Worm (Caenorhabditis elegans): ENCODE measurements around the gene stdh-4.
"Not testable (repeated sequence)": the region's sequence is repeated elsewhere in the genome, so short reads cannot be mapped to it uniquely, and the experiment has no call there.

stdh-4 gene

ce11 chrV:8529219-8529618 is 19.9 kb upstream of the stdh-4 start, which contains the start of gene otpl-5:
Gene otpl-5, plus strand, starts transcription at chrV:8529519.
- no peak for TF ChIP-seq skn-1 (tag; optimal IDR thresholded peaks at IDR 0.05)
- TF ChIP-seq swsn-7 (tag; optimal IDR thresholded peaks at IDR 0.05) = no peak
- no peak for TF ChIP-seq ceh-8 (GFP tag; optimal IDR thresholded peaks at IDR 0.05)
- TF ChIP-seq lin-15B (tag; optimal IDR thresholded peaks at IDR 0.05) = no peak
- TF ChIP-seq C34B4.2 (tag; optimal IDR thresholded peaks at IDR 0.05) = no peak
- no peak for TF ChIP-seq fkh-8 (tag; optimal IDR thresholded peaks at IDR 0.05)
- no peak for TF ChIP-seq egl-13 (tag; optimal IDR thresholded peaks at IDR 0.05)
- no peak for TF ChIP-seq F16B12.6 (tag; optimal IDR thresholded peaks at IDR 0.05)
- no peak for TF ChIP-seq elt-2 (tag; optimal IDR thresholded peaks at IDR 0.05)
- TF ChIP-seq nhr-47 (tag; optimal IDR thresholded peaks at IDR 0.05) = no peak
- no peak for TF ChIP-seq unc-98 (GFP tag; IDR thresholded peaks at IDR 0.05)
- no peak for TF ChIP-seq nhr-76 (tag; optimal IDR thresholded peaks at IDR 0.05)
- no peak for TF ChIP-seq C16A3.4 (tag; optimal IDR thresholded peaks at IDR 0.05)

- not testable (repeated sequence) for TF ChIP-seq efl-1 (optimal IDR thresholded peaks at IDR 0.05)
- peak in 1 of 2 experiments; percentile 40 for TF ChIP-seq efl-1 (GFP tag; optimal IDR thresholded peaks at IDR 0.05 in 1 of 2)
These were observed 16.0 kb upstream of the stdh-4 start, which contains the start of the genes his-8 and his-7 for ce11 chrV:8533067-8533466. Gene his-8, minus strand, starts transcription at chrV:8533086. Gene his-7, plus strand, starts transcription at chrV:8533379.

DNA sequence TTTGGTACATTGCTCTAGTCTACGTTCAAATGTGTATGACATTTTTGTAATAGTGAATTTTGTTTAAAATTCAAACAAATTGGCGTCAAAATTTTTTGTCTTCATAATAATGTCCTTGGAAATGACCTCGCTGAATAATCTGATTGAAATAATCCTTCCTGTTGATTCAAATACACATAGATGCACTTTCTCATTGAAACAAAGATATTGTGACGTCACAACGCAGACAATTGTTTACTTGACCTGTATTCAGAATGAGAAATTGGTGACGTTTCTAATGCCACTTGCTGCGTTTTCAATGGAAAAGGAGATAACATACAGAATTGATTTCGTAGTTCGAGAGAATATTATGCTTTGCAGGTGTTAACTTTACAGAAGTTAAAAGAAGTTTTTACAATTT is 15.2 kb upstream of the stdh-4 start:
- TF ChIP-seq sox-4 (tag; optimal IDR thresholded peaks at IDR 0.05) (no peak), nhr-85 (tag) (peak; percentile 87), unc-98 (GFP tag; IDR thresholded peaks at IDR 0.05) (no peak), nhr-76 (tag; optimal IDR thresholded peaks at IDR 0.05) (no peak)

- TF ChIP-seq swsn-7 (tag; optimal IDR thresholded peaks at IDR 0.05) (peak; percentile 62), nhr-90 (tag; optimal IDR thresholded peaks at IDR 0.05; ENCODE audit: poor library complexity) (peak; percentile 30), efl-3 (GFP tag; optimal IDR thresholded peaks at IDR 0.05) (peak; percentile 17), snu-23 (GFP tag; optimal IDR thresholded peaks at IDR 0.05) (peak; percentile 41), nhr-19 (GFP tag; conservative IDR thresholded peaks at IDR 0.05) (peak; percentile 66), grh-1 (GFP tag; IDR thresholded peaks at IDR 0.05) (peak; percentile 88), nhr-85 (tag) (peak; percentile 76), rnt-1 (tag; optimal IDR thresholded peaks at IDR 0.05) (peak; percentile 23), isw-1 (GFP tag; IDR thresholded peaks at IDR 0.05) (peak; percentile 24; the same call in 1 of the 2 replicates), nhr-47 (tag; optimal IDR thresholded peaks at IDR 0.05) (peak; percentile 44), nhr-20 (tag; optimal IDR thresholded peaks at IDR 0.05) (peak; percentile 43), ztf-11 (tag; optimal IDR thresholded peaks at IDR 0.05) (peak in 1 of 2 experiments; percentile 60), ceh-88 (GFP tag; IDR thresholded peaks at IDR 0.05) (peak; percentile 8; the same call in 1 of the 2 replicates), nhr-71 (tag; optimal IDR thresholded peaks at IDR 0.05) (peak; percentile 50), lin-14 (GFP tag; optimal IDR thresholded peaks at IDR 0.05) (peak; percentile 80)
These were observed 14.4 kb upstream of the stdh-4 start, which contains the start of the genes his-6 and his-5 for ce11 chrV:8534534-8535283. Gene his-6, minus strand, starts transcription at chrV:8534977. Gene his-5, plus strand, starts transcription at chrV:8535214.

DNA sequence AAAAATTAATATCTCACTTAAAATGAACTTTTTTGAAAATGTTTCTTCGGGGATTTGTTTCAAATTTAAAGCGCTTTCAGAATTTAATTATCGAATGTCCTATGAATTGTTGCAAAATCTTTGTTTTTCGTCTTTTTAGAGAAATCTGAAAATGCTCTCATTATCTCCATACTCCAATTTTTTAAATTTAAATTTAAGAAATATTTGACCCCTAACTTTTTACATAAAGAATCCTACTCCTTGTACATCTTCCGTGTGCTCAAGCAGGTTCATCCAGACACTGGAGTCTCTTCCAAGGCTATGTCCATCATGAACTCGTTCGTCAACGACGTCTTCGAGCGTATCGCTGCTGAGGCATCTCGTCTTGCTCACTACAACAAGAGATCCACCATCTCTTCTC is 12.9 kb upstream of the stdh-4 start, which contains the start of gene his-39:
Gene his-39, plus strand, starts transcription at position 301 of the 400 bp plus-strand sequence.
- TF ChIP-seq irx-1 (tag; optimal IDR thresholded peaks at IDR 0.05) = no peak
- no peak for TF ChIP-seq nhr-76 (tag; optimal IDR thresholded peaks at IDR 0.05)
- no peak for TF ChIP-seq ceh-63 (GFP tag; optimal IDR thresholded peaks at IDR 0.05)
- no peak for TF ChIP-seq nhr-11 (tag; optimal IDR thresholded peaks at IDR 0.05)
- no peak for TF ChIP-seq lir-3 (tag; optimal IDR thresholded peaks at IDR 0.05; ENCODE audit: poor library complexity)
- TF ChIP-seq pqm-1 (tag; optimal IDR thresholded peaks at IDR 0.05) = no peak
- no peak for TF ChIP-seq hpl-2 (GFP tag; optimal IDR thresholded peaks at IDR 0.05)
- TF ChIP-seq swsn-7 (tag; optimal IDR thresholded peaks at IDR 0.05) = no peak
- no peak for TF ChIP-seq ama-1 (optimal IDR thresholded peaks at IDR 0.05)
- no peak for TF ChIP-seq sptf-1 (tag; optimal IDR thresholded peaks at IDR 0.05)
- no peak for TF ChIP-seq nhr-19 (GFP tag; conservative IDR thresholded peaks at IDR 0.05)
- no peak for TF ChIP-seq nhr-90 (tag; optimal IDR thresholded peaks at IDR 0.05; ENCODE audit: poor library complexity)
- no peak for TF ChIP-seq nhr-12 (tag; optimal IDR thresholded peaks at IDR 0.05)
- no peak for TF ChIP-seq sup-37 (GFP tag; optimal IDR thresholded peaks at IDR 0.05)
- no peak for TF ChIP-seq mdl-1 (tag; optimal IDR thresholded peaks at IDR 0.05)
- no peak for TF ChIP-seq nhr-84 (tag; optimal IDR thresholded peaks at IDR 0.05)
- TF ChIP-seq unc-98 (GFP tag; IDR thresholded peaks at IDR 0.05) = no peak

Data from whole organism, L1 larva.